Fruit fly (Drosophila melanogaster): ENCODE data around the gene Cpr67Fa1.

DNA sequence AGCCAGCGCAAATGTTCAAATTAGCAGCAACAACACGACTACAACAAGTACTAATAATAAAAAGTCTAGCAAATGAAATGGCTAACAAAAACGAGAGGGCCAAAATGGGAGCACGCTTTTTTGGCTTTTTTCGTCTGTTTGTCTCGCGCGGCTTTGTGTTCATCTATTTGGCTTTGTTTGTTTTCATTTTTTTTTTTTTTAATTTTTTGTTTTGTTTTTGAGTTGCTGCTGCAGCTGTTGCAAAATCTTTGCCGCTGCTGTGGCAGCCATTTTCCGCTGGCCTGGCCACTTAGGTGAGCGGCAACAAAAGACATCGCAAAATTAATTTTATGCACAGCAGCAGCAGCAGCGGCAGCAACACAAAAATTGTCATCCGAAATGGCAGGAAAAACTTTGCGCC lies 48.3 kb downstream of the Cpr67Fa1 start:
- TF ChIP-seq CG8478 (optimal IDR thresholded peaks at IDR 0.05) (no peak), CTCF (optimal IDR thresholded peaks at IDR 0.05) (no peak)

All from S2 (cell line).